Worm (Caenorhabditis elegans) whole organism, midembryonic: ENCODE measurements around the gene Y71H2B.2.

Experiments
- cog-1 ChIP-seq: sonication (generic microtip); optimal IDR thresholded peaks from 2 replicates; lab custom pipeline; 2016; ENCODE audit warnings: missing genetic modification characterization, missing compliant biosample characterization
- flt-1 ChIP-seq: fragments of 200-800 bp; sonication (Bioruptor generic); IDR thresholded peaks from 2 replicates; pipeline ENCODE4 v1.3.6; 2022; ENCODE audit warnings: missing genetic modification characterization, missing compliant biosample characterization
- klf-2 ChIP-seq: fragments of 200-800 bp; sonication (Bioruptor generic); conservative IDR thresholded peaks from 2 replicates; pipeline ENCODE4 v1.3.6; 2022; ENCODE audit warnings: missing genetic modification reagents, missing genetic modification characterization, missing compliant biosample characterization
- ref-1 ChIP-seq: fragments of 200-800 bp; sonication (Bioruptor generic); conservative IDR thresholded peaks from 2 replicates; pipeline ENCODE4 v1.3.6; 2022; ENCODE audit warnings: missing genetic modification reagents, missing genetic modification characterization, missing compliant biosample characterization
- ztf-29 ChIP-seq: fragments of 200-800 bp; sonication (Bioruptor generic); IDR thresholded peaks from 2 replicates; pipeline ENCODE4 v1.3.6; 2022; ENCODE audit warnings: missing genetic modification reagents, missing genetic modification characterization, missing compliant biosample characterization

DNA sequence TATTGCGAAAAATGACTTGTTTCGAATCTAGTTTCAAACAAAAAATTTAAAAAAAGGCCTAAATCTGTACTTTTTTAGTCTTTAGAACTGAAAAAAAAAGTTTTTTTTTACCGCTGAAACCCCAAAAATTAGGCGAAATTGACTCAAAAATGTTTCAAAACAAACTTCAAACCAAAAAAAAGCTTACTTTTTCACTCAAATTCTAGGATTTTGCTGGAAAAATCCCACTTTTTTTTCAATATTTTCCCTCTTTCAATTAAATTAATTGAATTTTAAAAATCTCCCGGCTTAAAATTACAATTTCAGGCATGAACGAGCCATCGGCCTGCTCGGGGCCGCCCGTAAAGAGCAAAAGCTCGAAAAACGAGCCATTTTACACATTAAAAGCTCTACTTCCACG lies 25.2 kb upstream of the Y71H2B.2 start, which contains the start of gene mdt-19:
- TF ChIP-seq klf-2 (GFP tag; lab: Robert Waterston, UW), result no peak
- no peak for TF ChIP-seq cog-1 (tag; lab: Kevin White, UChicago)
- TF ChIP-seq flt-1, result no peak
- no peak for TF ChIP-seq ref-1 (GFP tag; lab: Robert Waterston, UW)
- no peak for TF ChIP-seq ztf-29
